Worm (Caenorhabditis elegans): ENCODE data around the gene T01H3.3.
A peak's percentile ranks its signal among the peaks of the same experiment; 100 is the strongest.

Gene T01H3.3

DNA sequence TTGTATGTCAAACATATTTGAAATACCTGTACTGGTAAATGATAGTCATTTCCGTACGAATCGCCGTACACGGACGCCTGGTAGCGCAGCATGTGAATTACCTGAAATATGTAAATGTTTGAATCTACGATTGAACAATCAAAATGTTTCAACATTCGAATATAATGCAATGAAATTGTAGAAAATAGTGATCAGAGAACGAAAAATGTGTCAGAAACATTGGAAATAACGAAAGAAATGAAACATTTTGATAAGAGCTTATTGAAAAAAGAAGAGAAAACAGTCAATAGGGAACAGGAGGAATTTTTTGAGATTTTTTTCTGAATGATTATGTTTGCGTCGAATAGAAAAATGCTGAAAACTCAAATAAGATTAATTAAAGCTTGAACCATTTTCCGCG is 3.6 kb downstream of the T01H3.3 start, which contains the start of gene ztf-17:
ztf-17 (minus strand) TSS at position 101 of the 400 bp plus-strand sequence.
- no peak for TF ChIP-seq cog-1 (tag; optimal IDR thresholded peaks at IDR 0.05)
- TF ChIP-seq ztf-23 (GFP tag; IDR thresholded peaks at IDR 0.05): no peak
- no peak for TF ChIP-seq ref-1 (GFP tag; conservative IDR thresholded peaks at IDR 0.05)
- no peak for TF ChIP-seq klf-2 (GFP tag; conservative IDR thresholded peaks at IDR 0.05)
- no peak for TF ChIP-seq med-1 (GFP tag; optimal IDR thresholded peaks at IDR 0.05; ENCODE audit: insufficient read depth)
- no peak for TF ChIP-seq ztf-29 (GFP tag; IDR thresholded peaks at IDR 0.05)
- no peak for TF ChIP-seq flt-1 (GFP tag; IDR thresholded peaks at IDR 0.05)
- no peak for TF ChIP-seq tab-1 (GFP tag; IDR thresholded peaks at IDR 0.05)
- TF ChIP-seq T22C8.4 (GFP tag; IDR thresholded peaks at IDR 0.05): no peak

DNA sequence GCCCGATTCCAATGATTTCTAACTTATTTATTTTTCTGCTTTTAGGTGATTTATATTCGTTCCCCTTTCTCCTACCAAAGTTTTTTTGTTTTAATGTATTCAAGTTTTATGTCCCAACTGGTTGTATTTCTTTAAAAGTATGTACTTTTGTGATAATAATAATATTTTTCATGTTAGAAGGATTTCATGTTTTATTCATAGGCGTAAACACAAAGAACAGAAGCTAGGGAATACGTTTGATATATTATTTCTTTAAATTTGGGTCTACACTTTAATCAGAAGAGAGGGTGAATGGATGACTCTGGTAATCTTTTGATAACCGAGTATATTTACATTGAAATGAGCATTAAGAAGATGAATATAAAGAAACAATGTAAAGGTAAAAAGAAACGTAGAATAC is 7.6 kb downstream of the T01H3.3 start:
- no peak for TF ChIP-seq ztf-23 (GFP tag; IDR thresholded peaks at IDR 0.05)
- no peak for TF ChIP-seq cog-1 (tag; optimal IDR thresholded peaks at IDR 0.05)
- TF ChIP-seq ztf-29 (GFP tag; IDR thresholded peaks at IDR 0.05): no peak
- no peak for TF ChIP-seq klf-2 (GFP tag; conservative IDR thresholded peaks at IDR 0.05)

DNA sequence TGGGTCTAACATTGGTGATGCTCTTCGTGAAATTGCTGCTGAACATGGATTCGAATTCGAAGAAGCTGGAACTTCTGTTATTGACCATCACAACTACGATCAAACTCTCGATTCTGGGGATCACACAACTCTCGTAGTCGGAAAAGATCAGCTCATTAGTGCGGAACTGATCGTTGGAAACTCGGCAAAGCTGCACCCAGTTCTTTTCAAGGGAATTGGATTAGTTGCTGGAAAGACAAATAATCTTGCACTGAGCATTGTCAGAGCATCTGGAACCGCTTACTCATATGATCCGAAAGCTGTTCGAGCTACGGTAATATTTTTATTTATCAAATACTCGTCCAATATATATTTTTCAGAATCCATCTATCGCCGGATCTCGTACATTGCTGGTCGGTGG is 8.8 kb downstream of the T01H3.3 start:
- TF ChIP-seq ztf-23 (GFP tag; IDR thresholded peaks at IDR 0.05) (no peak), flt-1 (GFP tag; IDR thresholded peaks at IDR 0.05) (no peak), klf-2 (GFP tag; conservative IDR thresholded peaks at IDR 0.05) (no peak), ref-1 (GFP tag; conservative IDR thresholded peaks at IDR 0.05) (no peak), med-1 (GFP tag; optimal IDR thresholded peaks at IDR 0.05; ENCODE audit: insufficient read depth) (no peak)

DNA sequence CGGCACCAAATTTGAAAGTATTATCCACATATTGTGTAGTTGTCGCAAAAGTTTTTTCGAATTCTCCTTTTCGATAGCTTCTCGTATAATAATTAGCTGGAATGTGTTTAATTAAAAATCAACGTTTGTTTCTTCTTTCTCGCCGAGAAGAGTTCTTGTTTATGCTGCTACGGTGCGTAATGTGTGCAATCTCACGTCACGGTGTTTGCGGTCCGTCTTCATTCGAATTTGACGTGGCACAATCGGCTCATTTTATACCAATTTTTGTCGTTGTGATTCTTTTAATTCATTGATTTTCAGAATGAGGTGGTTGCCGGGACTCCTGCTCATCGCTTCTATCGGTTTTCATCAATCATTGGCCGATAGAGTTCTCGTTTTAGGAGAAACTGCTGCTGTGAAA is 9.5 kb downstream of the T01H3.3 start, which contains the start of gene ostb-1:
ostb-1 (plus strand) TSS at position 301 of the 400 bp plus-strand sequence.
- no peak for TF ChIP-seq klf-2 (GFP tag; conservative IDR thresholded peaks at IDR 0.05)
- TF ChIP-seq ztf-29 (GFP tag; IDR thresholded peaks at IDR 0.05): no peak
- no peak for TF ChIP-seq ref-1 (GFP tag; conservative IDR thresholded peaks at IDR 0.05)
- no peak for TF ChIP-seq T22C8.4 (GFP tag; IDR thresholded peaks at IDR 0.05)
- no peak for TF ChIP-seq med-1 (GFP tag; optimal IDR thresholded peaks at IDR 0.05; ENCODE audit: insufficient read depth)
- TF ChIP-seq tab-1 (GFP tag; IDR thresholded peaks at IDR 0.05): no peak
- no peak for TF ChIP-seq cog-1 (tag; optimal IDR thresholded peaks at IDR 0.05)
- TF ChIP-seq ztf-23 (GFP tag; IDR thresholded peaks at IDR 0.05): no peak
- TF ChIP-seq flt-1 (GFP tag; IDR thresholded peaks at IDR 0.05): no peak

DNA sequence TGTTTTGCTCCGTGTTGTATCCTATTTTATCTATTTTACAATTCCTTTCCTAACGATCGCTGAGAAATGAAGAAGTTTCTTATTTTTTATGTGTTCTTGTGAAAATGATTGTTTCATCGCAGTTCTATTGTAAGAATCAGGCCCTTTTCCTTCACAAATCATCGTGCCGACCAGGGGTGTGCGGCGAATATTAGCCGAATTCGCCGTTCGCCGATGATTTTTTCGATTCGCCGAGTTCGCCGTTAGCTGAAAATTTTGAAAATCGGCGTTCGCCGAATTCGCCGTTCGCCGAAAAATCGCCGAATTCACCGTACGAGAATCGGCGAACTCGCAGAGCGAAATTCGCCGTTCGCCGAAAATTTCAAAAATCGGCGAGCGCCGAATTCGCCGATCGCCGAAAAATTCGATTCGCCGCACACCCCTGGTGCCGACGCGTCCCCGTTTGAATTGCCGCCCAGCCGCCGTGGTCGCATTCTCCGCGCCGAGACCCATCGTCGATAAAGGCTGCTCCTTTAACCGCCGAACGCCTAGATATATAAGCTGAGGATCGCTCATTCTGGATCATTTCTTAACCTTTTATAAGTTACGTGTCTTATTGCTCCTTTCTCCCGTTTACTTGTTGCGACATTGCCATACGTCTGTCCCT is 10.1 kb downstream of the T01H3.3 start:
- TF ChIP-seq flt-1 (GFP tag; IDR thresholded peaks at IDR 0.05): no peak
- TF ChIP-seq klf-2 (GFP tag; conservative IDR thresholded peaks at IDR 0.05): no peak
- no peak for TF ChIP-seq T22C8.4 (GFP tag; IDR thresholded peaks at IDR 0.05)
- TF ChIP-seq tab-1 (GFP tag; IDR thresholded peaks at IDR 0.05): no peak
- TF ChIP-seq ref-1 (GFP tag; conservative IDR thresholded peaks at IDR 0.05): no peak
- TF ChIP-seq ztf-29 (GFP tag; IDR thresholded peaks at IDR 0.05): no peak
- no peak for TF ChIP-seq ztf-23 (GFP tag; IDR thresholded peaks at IDR 0.05)
- TF ChIP-seq cog-1 (tag; optimal IDR thresholded peaks at IDR 0.05): no peak
- no peak for TF ChIP-seq med-1 (GFP tag; optimal IDR thresholded peaks at IDR 0.05; ENCODE audit: insufficient read depth)

DNA sequence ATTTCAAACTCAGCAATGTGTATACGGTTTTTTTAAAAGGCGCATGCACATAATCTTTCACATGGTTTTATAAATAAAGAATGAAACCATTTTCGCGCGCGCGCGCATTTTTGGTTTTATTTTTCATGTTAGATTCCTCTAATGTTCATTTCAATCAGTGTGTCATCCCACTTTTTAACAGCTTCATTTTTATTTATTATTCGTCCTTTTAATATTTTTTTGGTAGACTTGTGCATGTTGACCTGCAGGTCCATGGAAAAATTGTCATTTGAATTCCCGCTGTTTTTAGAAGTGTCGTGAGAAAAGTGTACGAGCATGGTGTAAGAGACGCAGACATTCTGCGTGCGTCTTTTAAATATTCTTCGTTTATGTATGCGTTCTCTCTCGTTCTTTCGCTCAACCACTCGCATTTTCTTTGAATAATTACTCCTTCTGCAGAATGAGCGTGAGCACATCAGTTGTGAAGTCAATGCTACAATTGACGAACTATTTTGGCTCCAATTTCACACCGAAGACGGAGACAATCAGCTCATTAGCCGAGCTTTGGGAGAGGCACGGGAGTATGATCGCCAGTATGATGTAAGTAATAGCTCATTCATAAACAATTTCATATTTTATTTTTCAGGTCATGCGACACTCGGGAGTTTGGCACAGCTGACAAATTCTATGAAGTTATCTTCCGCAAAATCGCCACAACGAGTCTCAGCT is 13.3 kb downstream of the T01H3.3 start, which contains the start of gene lin-5:
lin-5 (plus strand) TSS at position 354 of the 708 bp plus-strand sequence.
- no peak for TF ChIP-seq med-1 (GFP tag; optimal IDR thresholded peaks at IDR 0.05; ENCODE audit: insufficient read depth)
- no peak for TF ChIP-seq flt-1 (GFP tag; IDR thresholded peaks at IDR 0.05)
- no peak for TF ChIP-seq tab-1 (GFP tag; IDR thresholded peaks at IDR 0.05)
- no peak for TF ChIP-seq T22C8.4 (GFP tag; IDR thresholded peaks at IDR 0.05)
- TF ChIP-seq ref-1 (GFP tag; conservative IDR thresholded peaks at IDR 0.05): no peak
- TF ChIP-seq klf-2 (GFP tag; conservative IDR thresholded peaks at IDR 0.05): 0 out of 2 replicates have a peak, but pooled peaks have one; percentile 47
- TF ChIP-seq cog-1 (tag; optimal IDR thresholded peaks at IDR 0.05): peak; percentile 36
- no peak for TF ChIP-seq ztf-29 (GFP tag; IDR thresholded peaks at IDR 0.05)
- no peak for TF ChIP-seq ztf-23 (GFP tag; IDR thresholded peaks at IDR 0.05)

DNA sequence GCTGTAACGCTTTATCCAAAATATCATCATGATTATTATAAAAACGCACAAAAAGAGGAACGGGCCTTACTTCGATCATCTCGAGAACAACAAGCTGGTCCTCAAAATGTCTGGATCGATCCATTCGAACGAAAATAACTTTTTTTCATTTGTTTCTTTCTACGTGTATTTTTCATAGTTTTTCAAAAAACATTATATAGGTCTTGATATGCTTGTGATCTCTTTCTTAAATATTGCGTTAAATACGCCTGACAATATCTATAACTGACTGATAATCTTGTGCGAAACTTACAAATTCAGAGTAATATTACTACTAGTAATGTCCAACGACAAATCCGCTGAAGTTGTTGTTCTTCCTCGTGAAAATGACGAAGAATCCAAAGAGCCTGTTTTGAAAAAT is 15.6 kb downstream of the T01H3.3 start, which contains the start of gene sds-22:
sds-22 (plus strand) TSS at position 301 of the 400 bp plus-strand sequence.
- TF ChIP-seq klf-2 (GFP tag; conservative IDR thresholded peaks at IDR 0.05): no peak
- TF ChIP-seq flt-1 (GFP tag; IDR thresholded peaks at IDR 0.05): no peak
- no peak for TF ChIP-seq med-1 (GFP tag; optimal IDR thresholded peaks at IDR 0.05; ENCODE audit: insufficient read depth)
- no peak for TF ChIP-seq cog-1 (tag; optimal IDR thresholded peaks at IDR 0.05)
- TF ChIP-seq ztf-29 (GFP tag; IDR thresholded peaks at IDR 0.05): no peak
- no peak for TF ChIP-seq ztf-23 (GFP tag; IDR thresholded peaks at IDR 0.05)
- no peak for TF ChIP-seq T22C8.4 (GFP tag; IDR thresholded peaks at IDR 0.05)
- TF ChIP-seq ref-1 (GFP tag; conservative IDR thresholded peaks at IDR 0.05): no peak
- TF ChIP-seq tab-1 (GFP tag; IDR thresholded peaks at IDR 0.05): no peak

DNA sequence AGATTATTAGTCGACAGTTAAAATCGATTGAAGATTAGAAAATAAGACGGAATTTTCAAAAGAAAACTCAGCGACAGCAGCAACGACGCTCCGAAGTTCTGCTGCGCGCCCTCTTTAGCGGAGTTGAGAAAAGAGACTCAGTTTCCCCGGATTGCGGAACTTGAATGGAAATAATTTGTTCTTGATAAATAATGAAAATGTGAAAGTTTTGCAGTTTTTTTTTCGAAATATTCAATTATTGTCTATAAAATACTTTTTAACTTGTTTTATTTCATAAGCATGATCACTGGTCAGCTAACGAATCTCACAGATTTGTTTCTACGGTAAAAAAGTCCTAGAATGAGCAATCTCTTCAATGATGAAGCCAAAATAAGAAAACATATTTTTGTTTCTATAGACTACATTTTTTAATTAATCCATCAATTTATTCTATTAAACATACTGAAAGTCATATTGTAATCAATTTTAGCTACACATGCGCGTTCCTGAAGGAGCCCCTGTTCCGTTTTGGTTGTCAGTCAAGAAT is 16.1 kb downstream of the T01H3.3 start, which contains the start of the genes cec-3 and T09A5.15:
cec-3 (minus strand) TSS at position 116 of the 526 bp plus-strand sequence.
T09A5.15 (plus strand) TSS at position 476 of the 526 bp plus-strand sequence.
- peak; percentile 22 for TF ChIP-seq cog-1 (tag; optimal IDR thresholded peaks at IDR 0.05)
- no peak; the same call in 1 of the 2 replicates for TF ChIP-seq ztf-29 (GFP tag; IDR thresholded peaks at IDR 0.05)
- peak; percentile 48; the same call in 1 of the 2 replicates for TF ChIP-seq flt-1 (GFP tag; IDR thresholded peaks at IDR 0.05)
- TF ChIP-seq ztf-23 (GFP tag; IDR thresholded peaks at IDR 0.05): 0 out of 2 replicates have a peak, but pooled peaks have one; percentile 35

DNA sequence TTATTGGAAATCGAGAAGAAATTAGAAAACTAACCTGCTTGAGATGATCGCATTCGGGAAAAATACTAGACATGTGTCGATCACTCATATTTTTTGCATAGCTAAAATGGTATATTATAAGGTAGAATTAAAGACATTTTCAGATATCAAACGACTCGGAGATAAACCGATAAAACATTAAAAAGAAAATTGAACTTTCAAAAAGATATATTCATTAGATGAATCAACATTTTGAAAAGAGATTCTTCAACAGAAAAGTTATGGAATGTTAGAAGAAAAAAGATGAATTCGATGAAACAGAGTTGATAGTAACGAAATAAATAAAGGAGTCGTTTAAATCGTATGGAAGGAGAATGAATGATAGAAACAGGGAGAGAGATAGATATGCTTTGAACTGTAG is 18.1 kb downstream of the T01H3.3 start, which contains the start of gene mdmh-35:
mdmh-35 (minus strand) TSS at position 101 of the 400 bp plus-strand sequence.
- TF ChIP-seq tab-1 (GFP tag; IDR thresholded peaks at IDR 0.05) (no peak), ztf-29 (GFP tag; IDR thresholded peaks at IDR 0.05) (no peak), T22C8.4 (GFP tag; IDR thresholded peaks at IDR 0.05) (no peak), flt-1 (GFP tag; IDR thresholded peaks at IDR 0.05) (no peak), med-1 (GFP tag; optimal IDR thresholded peaks at IDR 0.05; ENCODE audit: insufficient read depth) (no peak), ref-1 (GFP tag; conservative IDR thresholded peaks at IDR 0.05) (no peak), cog-1 (tag; optimal IDR thresholded peaks at IDR 0.05) (no peak), klf-2 (GFP tag; conservative IDR thresholded peaks at IDR 0.05) (no peak), ztf-23 (GFP tag; IDR thresholded peaks at IDR 0.05) (no peak)
